Fruit fly (Drosophila melanogaster) S2 (cell line): ENCODE measurements around the gene CG9992.

Experiments
- CG8478 ChIP-seq: fragments of >200 bp; optimal IDR thresholded peaks from 2 replicates; lab custom pipeline; 2018
- CTCF ChIP-seq, 2 experiments: fragments of >200 bp; optimal IDR thresholded peaks; 2 replicates each; lab custom pipeline; 2018

Gene CG9992

DNA sequence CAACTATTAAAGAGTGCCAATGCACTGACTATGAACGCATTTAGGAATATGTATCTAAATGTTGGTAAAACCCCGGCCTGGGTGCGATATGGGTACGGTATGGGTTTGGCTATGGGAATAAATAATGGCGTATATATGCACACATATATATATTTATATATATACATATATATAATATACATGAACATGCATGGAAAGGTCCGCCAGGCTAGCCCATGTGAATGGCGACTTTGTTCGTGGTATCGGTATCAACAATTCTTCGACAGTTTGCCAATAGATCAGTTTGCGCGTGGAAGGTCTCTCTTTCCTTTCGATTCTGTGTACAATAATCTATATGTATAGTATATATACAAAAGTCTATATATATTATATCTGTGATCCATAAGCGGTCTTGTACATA lies 20.5 kb upstream of the CG9992 start, which contains the start of gene CG4301:
Gene CG4301, plus strand, starts transcription at position 301 of the 400 bp plus-strand sequence.
- no peak for TF ChIP-seq CTCF (optimal IDR thresholded peaks at IDR 0.05; lab: Kevin White, UChicago)
- TF ChIP-seq CG8478 = no peak

DNA sequence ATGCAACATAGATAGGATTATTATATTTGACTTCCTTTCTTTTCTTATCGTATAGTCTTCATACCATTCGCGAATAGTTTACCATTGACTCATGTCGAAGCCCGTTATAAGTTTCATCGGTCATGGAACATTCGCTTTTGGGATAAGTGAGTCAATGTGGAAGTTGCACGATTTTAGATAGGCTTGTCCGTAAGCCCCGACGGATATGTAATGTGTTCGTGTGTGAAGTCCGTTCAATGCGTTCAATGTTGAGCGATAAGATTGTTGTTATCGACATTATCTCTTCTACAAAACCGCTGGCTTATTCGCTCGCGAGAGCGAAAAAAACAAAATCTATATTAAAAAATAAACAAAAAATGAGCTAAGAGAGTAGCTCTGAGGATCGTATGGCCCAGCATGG lies 20.1 kb upstream of the CG9992 start, which contains the start of gene CG9981:
Gene CG9981, minus strand, starts transcription at position 320 of the 400 bp plus-strand sequence.
- TF ChIP-seq CTCF (optimal IDR thresholded peaks at IDR 0.05; lab: Kevin White, UChicago) = no peak
- TF ChIP-seq CG8478 = no peak

DNA sequence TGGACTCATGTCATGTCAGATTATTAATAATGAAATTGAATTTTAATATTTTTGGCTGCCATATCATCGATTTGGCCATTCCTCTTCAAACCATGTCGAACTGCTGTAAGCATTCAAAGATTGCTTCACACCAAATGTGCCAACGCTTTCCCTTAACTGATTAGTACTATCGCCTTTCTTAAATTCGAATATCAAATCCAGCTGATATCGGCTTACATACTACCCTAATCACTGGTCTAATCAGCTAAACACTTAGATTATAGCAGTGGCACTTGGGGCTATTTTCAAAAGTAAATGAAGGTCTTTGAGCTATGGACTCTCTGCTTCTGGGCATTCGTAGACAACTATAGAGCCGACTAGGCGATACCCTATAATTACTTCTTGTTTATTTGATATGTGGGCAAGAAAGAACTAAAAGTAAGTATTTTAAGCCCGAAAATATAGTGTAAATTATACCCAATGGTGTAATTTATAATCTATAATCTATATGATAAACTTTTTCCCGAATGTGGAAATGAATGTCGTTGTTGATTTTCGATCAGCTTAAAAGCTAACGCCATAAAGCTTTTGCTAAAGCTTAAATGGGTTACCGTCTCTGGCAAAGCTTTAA lies 19.2 kb upstream of the CG9992 start:
- TF ChIP-seq CTCF (optimal IDR thresholded peaks at IDR 0.05; lab: Kevin White, UChicago) (no peak), CG8478 (no peak)

DNA sequence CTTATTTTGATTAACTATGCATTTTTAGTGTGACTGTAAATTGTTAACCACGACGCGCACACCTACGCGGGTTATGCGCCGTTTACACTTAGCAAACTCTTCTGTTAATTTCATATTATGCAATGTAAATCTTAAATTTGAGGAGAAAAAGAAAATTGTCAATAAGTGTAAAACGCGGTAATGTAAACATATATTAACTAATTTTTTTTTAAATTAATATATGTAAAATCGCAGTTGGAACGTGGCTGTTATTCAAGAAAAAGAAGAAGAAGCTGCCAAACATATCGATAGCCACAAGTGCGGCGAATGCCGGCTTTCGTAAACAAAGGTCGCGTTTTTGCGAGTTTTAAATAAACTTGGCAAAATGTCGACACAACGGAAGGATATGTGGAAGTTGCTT lies 6.7 kb upstream of the CG9992 start, which contains the start of the genes TH1 and mei-41:
Gene TH1, minus strand, starts transcription at position 42 of the 400 bp plus-strand sequence.
Gene mei-41, plus strand, starts transcription at position 302 of the 400 bp plus-strand sequence.
- TF ChIP-seq CTCF (optimal IDR thresholded peaks at IDR 0.05; lab: Kevin White, UChicago) (no peak), CG8478 (no peak)

DNA sequence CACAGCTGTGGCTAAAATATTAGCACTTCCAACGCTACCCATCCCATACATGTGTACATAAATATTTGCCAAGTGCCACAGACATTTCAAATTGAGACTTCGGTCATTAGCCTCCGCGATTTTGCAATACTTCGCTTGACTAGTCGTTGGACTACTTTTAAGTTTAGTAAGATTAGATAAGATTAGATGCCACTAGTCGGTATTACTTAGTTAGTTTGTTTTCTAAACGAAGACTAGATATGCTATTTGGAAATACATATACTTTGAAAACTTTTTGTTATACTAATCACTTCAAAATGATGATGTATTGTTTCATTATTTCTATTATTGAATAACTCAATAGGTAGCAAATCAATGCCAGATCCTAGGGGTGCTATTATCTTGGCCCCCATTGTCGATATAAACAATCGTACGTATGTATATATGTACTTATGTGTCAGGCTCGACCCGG lies 1.3 kb upstream of the CG9992 start:
- no peak for TF ChIP-seq CTCF (optimal IDR thresholded peaks at IDR 0.05; lab: Kevin White, UChicago)
- no peak for TF ChIP-seq CG8478

DNA sequence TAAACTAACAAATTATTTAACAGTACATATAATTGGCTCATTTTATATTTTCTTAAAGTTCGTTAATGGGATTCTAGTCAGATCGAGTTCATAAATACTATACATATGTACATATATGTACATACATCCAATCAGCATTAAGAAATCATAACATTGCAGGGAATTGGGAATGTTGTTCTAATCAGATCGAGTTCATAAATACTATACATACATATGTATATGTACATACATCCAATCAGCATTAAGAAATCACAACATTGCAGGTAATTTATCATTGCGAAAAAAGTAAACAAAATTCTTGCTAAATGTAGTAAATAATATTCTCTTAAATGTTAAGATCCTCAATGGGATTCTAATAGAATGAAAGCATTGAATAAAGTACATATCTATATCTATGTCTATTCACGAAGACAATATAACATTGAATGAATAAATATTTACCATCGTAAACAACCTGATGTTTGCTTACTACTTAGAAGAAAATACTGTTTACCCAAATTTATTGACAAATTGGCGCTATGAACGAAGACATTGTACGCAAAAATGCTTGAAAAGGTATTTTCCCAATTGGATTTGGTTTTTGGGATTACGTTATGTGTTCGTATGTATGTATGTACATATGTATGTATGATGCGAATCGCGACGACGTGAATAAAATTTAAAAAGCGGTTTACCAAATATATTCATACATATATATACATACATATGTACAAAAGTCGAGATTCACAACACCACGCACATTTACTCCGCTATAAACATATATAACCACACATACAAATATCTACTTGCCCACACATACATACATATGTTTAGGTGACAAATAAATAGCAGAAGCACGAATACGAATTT lies 817 bp downstream of the CG9992 start:
- no peak for TF ChIP-seq CG8478
- no peak for TF ChIP-seq CTCF (optimal IDR thresholded peaks at IDR 0.05; lab: Kevin White, UChicago)

DNA sequence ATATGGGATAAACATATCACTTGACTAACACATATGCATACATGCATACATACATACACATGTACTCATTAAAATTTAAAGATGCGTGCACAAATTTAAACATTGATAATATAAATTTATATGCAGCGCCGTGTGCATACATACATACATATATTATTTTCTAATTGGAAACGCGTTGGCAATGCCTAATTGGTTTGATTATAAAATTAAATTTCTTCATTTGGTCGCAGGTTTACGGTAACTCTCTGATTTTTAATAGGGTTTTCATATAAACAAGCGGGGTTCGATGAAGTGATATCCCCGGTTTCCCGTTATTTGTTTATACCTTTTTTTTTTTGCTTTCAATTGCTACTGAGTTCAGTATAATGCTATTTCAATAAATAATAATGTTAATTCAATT lies 10.6 kb downstream of the CG9992 start:
- TF ChIP-seq CTCF (optimal IDR thresholded peaks at IDR 0.05; lab: Kevin White, UChicago) = no peak
- TF ChIP-seq CG8478 = no peak

DNA sequence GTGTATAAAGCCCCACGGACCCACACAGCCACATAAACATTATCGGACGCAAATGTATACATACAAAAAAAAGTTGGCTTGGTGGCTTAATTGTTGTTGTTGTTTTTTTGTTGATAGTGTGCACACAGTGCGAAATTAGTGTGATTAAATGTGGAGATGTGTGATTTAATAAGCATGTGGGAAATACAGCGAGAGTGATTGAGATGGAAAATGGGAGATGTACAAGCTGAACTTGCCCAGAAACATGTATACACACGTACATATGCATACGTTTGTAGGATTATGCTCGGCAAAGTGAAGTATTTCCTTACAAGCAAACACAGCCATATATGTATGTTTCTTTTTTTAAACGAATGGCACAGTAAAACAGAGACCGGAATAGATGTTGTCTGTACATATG lies 11.2 kb downstream of the CG9992 start:
- no peak for TF ChIP-seq CG8478
- TF ChIP-seq CTCF (optimal IDR thresholded peaks at IDR 0.05; lab: Kevin White, UChicago) = no peak

DNA sequence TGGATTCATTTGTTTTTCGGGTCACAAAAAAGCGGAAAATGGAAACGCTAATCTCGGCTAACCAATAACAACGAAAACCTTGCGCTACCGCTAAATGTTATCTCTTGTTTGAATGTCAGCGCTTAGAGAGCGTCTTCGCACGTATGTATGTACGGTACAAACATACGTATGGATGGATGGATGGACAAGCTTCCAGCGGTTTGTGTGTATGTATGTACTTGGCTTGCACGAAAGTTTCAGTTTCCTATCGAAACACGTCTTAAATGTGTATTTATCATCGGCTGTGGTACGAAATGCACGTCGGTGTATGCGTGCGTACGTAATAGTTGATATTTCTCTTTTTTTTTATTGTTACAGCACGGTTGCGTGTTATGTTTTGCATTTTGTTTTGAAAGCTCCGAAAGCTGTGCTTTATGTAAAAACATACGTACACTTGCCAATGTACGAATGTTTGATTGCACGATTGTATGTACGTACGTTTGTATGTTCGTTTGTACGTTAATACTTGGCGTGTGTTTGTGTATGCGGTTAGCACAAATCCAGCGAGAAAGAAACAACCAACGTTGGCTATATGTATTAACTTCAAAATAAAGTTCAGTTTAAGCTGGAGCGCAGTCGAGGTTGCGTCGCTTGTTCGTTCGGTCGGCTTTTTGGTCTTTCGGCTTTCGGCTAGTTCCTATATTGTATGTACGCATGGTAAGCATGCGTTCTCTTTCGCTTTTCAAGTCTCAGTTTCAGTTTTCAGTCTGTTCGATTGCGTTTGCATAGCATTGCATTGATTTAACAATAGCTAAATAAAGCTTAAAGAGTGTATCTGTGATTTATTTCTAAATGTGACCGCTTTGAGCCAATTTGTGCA lies 12.0 kb downstream of the CG9992 start, which contains the start of gene Fur2:
Gene Fur2, plus strand, starts transcription at position 595 of the 859 bp plus-strand sequence.
- TF ChIP-seq CTCF (optimal IDR thresholded peaks at IDR 0.05; lab: Kevin White, UChicago) (no peak), CG8478 (no peak)

DNA sequence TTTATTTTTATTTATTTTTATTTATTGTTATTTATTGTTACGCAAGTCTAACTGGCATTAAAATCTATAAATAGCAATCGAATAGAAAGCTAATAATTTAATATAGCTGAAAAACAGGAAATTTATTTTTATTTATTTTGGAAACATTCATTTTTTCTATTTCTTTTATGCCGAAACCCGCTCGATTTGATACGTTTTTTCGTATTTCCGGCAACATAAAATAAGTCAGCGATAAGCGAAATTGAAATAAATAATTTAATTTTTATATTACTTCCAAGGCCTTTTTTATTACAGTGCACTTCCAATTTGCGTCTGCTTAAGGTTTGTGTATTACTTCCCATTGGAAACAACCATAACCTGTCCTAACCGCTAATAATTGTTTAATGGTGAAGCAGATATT lies 12.8 kb downstream of the CG9992 start:
- TF ChIP-seq CG8478 = no peak
- no peak for TF ChIP-seq CTCF (optimal IDR thresholded peaks at IDR 0.05; lab: Kevin White, UChicago)

DNA sequence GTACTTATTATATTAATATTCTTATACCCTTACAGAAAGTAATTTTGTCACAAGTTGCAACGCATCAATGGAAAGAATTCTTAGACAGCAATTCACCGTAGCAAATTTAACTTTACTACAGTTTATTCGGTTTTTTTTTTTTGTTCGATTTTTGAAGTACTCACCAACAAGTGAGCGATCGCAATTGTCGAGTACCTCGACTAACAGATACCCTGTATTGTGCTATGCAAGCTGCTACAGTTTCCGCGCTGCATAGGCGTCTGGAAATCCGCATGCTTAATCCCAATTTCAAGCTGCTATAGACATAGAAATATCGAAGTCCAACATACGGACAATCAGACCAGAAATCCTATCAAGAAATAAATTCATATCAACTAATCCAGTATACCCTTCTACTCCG lies 16.1 kb downstream of the CG9992 start:
- TF ChIP-seq CG8478 (no peak), CTCF (optimal IDR thresholded peaks at IDR 0.05; lab: Kevin White, UChicago) (no peak)

DNA sequence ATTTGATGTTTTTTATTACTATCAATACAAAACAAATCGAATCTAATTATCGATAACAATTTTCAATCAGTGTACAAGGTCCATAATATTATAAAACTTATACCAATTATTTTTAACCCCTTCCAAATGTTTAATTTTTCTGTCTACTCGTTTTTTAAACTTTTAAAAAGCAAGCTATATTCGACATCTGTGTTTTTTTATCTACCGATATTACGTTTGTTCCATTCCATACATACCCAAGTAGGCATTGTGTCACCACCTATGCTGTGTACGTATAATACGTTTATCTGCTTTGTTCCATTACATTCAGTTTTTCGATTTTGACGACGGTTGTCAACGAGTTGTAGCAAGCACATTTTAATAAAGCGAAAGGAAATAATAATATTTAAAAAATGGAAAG lies 23.4 kb downstream of the CG9992 start, which contains the start of gene nonA:
Gene nonA, plus strand, starts transcription at position 264 of the 400 bp plus-strand sequence.
- TF ChIP-seq CTCF (optimal IDR thresholded peaks at IDR 0.05; lab: Kevin White, UChicago) = no peak
- TF ChIP-seq CG8478 = no peak

DNA sequence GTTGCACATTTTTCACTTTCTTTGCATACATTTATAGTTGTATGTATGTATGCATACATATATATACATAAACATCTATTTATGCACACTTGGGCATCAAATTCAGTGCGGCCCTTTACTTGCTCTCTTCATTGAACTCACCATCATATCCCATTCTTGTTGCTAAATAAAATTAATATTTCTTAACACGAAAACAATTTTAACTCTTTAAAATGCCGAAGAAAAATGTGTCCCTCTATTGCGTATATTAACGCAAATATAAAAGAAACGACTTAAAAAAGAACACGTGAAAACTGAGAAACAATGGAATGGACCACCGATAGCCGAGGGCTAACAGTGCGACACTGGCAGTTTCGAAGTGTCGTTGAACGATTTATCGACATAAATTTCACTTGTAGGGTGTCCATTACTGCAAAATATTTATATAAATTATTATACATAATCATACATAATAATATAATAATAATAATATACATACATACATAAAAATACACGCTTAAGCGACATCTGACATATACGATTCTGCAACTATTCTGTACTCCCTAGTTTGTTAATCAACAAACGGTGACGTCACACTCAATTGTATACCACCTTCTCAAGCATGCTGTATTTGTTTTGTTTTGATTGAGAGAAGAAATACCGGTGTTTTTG lies 25.9 kb downstream of the CG9992 start, which contains the start of the genes U2af50 and PIG-Q:
Gene U2af50, minus strand, starts transcription at position 370 of the 651 bp plus-strand sequence.
Gene PIG-Q, plus strand, starts transcription at position 474 of the 651 bp plus-strand sequence.
- TF ChIP-seq CG8478 = no peak
- no peak for TF ChIP-seq CTCF (optimal IDR thresholded peaks at IDR 0.05; lab: Kevin White, UChicago)

DNA sequence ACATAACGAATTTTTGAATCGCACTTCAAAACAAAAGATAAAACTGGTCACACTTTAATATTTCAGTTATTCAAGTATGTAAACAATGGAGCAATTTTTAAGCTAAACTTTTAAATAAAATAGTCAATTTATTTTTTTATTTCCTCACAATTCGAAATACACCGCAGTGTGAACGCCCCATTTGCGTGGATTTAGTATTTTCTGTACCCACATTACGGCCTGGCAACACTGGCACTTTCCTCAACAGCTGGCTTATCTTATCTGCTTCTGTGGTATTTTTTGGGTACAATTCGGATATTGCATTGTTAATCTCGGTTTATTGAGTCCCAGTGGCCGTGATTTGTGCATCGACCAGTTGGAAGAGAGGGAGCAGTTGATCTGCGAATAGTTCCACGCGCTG lies 34.6 kb downstream of the CG9992 start, which contains the start of gene sl:
Gene sl, plus strand, starts transcription at position 254 of the 400 bp plus-strand sequence.
- no peak for TF ChIP-seq CG8478
- TF ChIP-seq CTCF (optimal IDR thresholded peaks at IDR 0.05; lab: Kevin White, UChicago) = no peak
